Worm (Caenorhabditis elegans) whole organism, young adult: ENCODE data around the gene Y43F8B.17.

Source experiments
- sptf-2 ChIP-seq: fragments of 200-800 bp; sonication (Bioruptor generic); optimal IDR thresholded peaks from 2 replicates; lab custom pipeline; 2018; ENCODE audit warnings: mild to moderate bottlenecking, missing genetic modification characterization, missing compliant biosample characterization
- tbp1 ChIP-seq: fragments of 200-800 bp; sonication (Bioruptor generic); optimal IDR thresholded peaks from 2 replicates; lab custom pipeline; 2018; ENCODE audit warnings: mild to moderate bottlenecking, missing genetic modification characterization, missing compliant biosample characterization

DNA sequence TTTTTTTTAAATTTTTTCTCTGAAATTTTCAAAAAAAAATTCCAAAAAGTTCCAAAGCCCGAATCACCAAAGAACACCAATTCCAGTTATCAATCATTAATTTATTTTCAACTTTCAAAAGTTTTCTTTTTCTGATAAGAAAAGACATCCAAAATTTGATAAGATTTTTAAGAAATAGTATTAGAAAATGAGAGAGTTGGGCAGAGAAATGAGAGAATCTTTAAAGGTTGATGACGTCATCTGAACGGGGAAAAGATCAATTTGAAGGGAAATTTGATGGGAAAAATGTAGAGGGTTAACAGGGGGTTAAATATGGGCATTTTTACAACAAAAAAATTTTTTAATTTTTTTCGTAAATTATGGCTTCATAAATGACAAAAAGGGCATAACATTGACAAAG, 49.0 kb downstream of the Y43F8B.17 start:
- TF ChIP-seq tbp1 (no peak), sptf-2 (GFP tag; lab: Kevin White, UChicago) (no peak)
